Fruit fly (Drosophila melanogaster) whole organism, wandering third instar larva: ENCODE measurements around the gene Aprt.

Experiments used
- Dfd ChIP-seq: fragments of >200 bp; optimal IDR thresholded peaks from 2 replicates; lab custom pipeline; 2017; ENCODE audit warnings: missing biosample characterization, missing genetic modification characterization
- Dif ChIP-seq: fragments of 200-275, 200-300 bp; sonication (Bioruptor generic); optimal IDR thresholded peaks from 2 replicates; lab custom pipeline; 2018; ENCODE audit warnings: missing biosample characterization, missing genetic modification characterization; ENCODE audit not compliant: partially characterized antibody
- brk ChIP-seq: fragments of 200-800 bp; sonication (Bioruptor generic); optimal IDR thresholded peaks from 2 replicates; lab custom pipeline; 2016; ENCODE audit warnings: missing biosample characterization, mild to moderate bottlenecking, missing genetic modification characterization
- dmrt93B ChIP-seq: fragments of 200-800 bp; sonication (Bioruptor generic); optimal IDR thresholded peaks from 2 replicates; lab custom pipeline; 2018; ENCODE audit warnings: missing biosample characterization, mild to moderate bottlenecking, missing genetic modification characterization
- h ChIP-seq: fragments of 200-800 bp; sonication (Bioruptor generic); optimal IDR thresholded peaks from 3 replicates; lab custom pipeline; 2016; ENCODE audit warnings: missing biosample characterization, mild to moderate bottlenecking, missing genetic modification characterization

DNA sequence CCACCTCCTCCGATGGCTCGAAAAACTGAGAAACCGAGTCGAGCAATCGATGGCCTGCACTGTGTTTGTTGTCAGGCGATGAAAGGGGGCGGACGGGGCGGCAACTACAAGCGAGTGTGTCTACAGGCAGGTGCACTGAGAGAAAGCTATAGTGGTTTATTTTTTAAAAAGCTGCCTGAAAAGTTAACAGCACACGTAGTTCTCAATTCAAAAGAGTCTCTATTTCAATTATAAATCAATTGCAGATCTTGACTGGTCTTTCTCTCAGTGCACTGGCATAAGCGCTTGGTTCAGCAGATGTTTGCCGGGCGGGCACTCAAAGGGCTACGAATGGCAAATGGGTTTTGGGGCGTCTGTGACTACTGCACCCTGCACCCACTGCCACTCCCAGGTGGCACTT, 4.1 kb downstream of the Aprt start:
- TF ChIP-seq h (GFP tag; lab: Kevin White, UChicago) (peak; percentile 29), dmrt93B (no peak), Dfd (no peak), brk (no peak), Dif (GFP tag; lab: Kevin White, UChicago) (no peak)
